Fruit fly (Drosophila melanogaster): ENCODE measurements around the gene JTBR.

JTBR gene

DNA sequence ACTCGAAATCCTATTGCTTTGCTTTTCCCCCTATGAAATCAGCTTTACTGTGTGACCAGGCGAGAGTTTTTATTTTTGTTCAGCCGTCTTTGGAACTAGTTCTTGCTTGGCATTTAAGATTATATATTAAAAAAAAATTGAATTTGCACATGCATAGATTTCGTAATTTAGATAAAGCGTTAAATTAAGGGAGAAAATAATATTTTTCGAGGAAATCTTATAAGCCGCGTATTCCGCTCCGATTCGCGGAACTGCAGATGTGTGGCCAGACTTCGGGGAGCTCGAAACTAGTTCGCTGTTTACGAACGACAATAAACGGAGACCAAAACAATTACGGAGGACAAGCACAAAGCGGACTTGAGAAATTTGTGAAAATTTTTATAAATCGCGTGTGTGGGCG lies at the start of gene JTBR, which contains the start of gene CG42676 (continued):
- no peak for TF ChIP-seq mld (GFP tag; IDR thresholded peaks at IDR 0.05; ENCODE audit: partially characterized antibody)
- TF ChIP-seq CkIIα-i1 (GFP tag; IDR thresholded peaks at IDR 0.05): no peak
- no peak for TF ChIP-seq CG32532 (GFP tag; IDR thresholded peaks at IDR 0.05)
- TF ChIP-seq CG4424 (GFP tag; optimal IDR thresholded peaks at IDR 0.05): no peak
- TF ChIP-seq pzg (GFP tag; optimal IDR thresholded peaks at IDR 0.05): peak; percentile 65
- peak; percentile 22 for TF ChIP-seq CG15696 (tag; optimal IDR thresholded peaks at IDR 0.05)
- peak; percentile 41 for TF ChIP-seq CG2120 (GFP tag; optimal IDR thresholded peaks at IDR 0.05)
- peak; percentile 35 for TF ChIP-seq CG17829 (tag; optimal IDR thresholded peaks at IDR 0.05)
- TF ChIP-seq Hey (tag; optimal IDR thresholded peaks at IDR 0.05): no peak
- TF ChIP-seq MBD-R2 (GFP tag; IDR thresholded peaks at IDR 0.05): peak; percentile 82; the same call in 1 of the 2 replicates
- TF ChIP-seq Tbp (GFP tag; optimal IDR thresholded peaks at IDR 0.05): no peak
- TF ChIP-seq Ada2b (GFP tag; IDR thresholded peaks at IDR 0.05): no peak
- peak; percentile 14 for TF ChIP-seq zen (tag; optimal IDR thresholded peaks at IDR 0.05)
- peak in 1 of 3 experiments; percentile 35 for TF ChIP-seq lola (GFP tag; optimal IDR thresholded peaks at IDR 0.05)
- peak; percentile 19 for TF ChIP-seq CG33213 (GFP tag; optimal IDR thresholded peaks at IDR 0.05)
- peak; percentile 42; the same call in 1 of the 2 replicates for TF ChIP-seq amos (GFP tag; IDR thresholded peaks at IDR 0.05; ENCODE audit: partially characterized antibody)
- peak; percentile 100 for TF ChIP-seq CG15514 (GFP tag; optimal IDR thresholded peaks at IDR 0.05)
- TF ChIP-seq Blimp-1 (GFP tag; optimal IDR thresholded peaks at IDR 0.05): no peak
- peak; percentile 31 for TF ChIP-seq Ets97D (GFP tag; optimal IDR thresholded peaks at IDR 0.05)
- no peak for TF ChIP-seq Fer3 (tag; optimal IDR thresholded peaks at IDR 0.05)
- TF ChIP-seq CG12659 (GFP tag; optimal IDR thresholded peaks at IDR 0.05): peak; percentile 50
- peak; percentile 29 for TF ChIP-seq grau (tag; optimal IDR thresholded peaks at IDR 0.05)
- TF ChIP-seq CG14710 (tag; optimal IDR thresholded peaks at IDR 0.05): peak; percentile 93
- peak; percentile 94 for TF ChIP-seq YL-1 (GFP tag; optimal IDR thresholded peaks at IDR 0.05)
- no peak for TF ChIP-seq CG16815 (GFP tag; optimal IDR thresholded peaks at IDR 0.05)
- peak; percentile 81 for TF ChIP-seq Med (GFP tag)
- no peak for TF ChIP-seq Nf-YB (GFP tag; optimal IDR thresholded peaks at IDR 0.05)
- TF ChIP-seq CG12391 (tag; optimal IDR thresholded peaks at IDR 0.05): peak; percentile 67
- TF ChIP-seq Stat92E (GFP tag; optimal IDR thresholded peaks at IDR 0.05): peak in 1 of 3 experiments; percentile 21
- TF ChIP-seq stwl (tag; optimal IDR thresholded peaks at IDR 0.05): peak; percentile 75
- no peak for TF ChIP-seq stc (GFP tag; IDR thresholded peaks at IDR 0.05)
- TF ChIP-seq klu (GFP tag; IDR thresholded peaks at IDR 0.05): no peak
- TF ChIP-seq ind (GFP tag; optimal IDR thresholded peaks at IDR 0.05): no peak
- no peak for TF ChIP-seq pros (GFP tag; optimal IDR thresholded peaks at IDR 0.05)
- no peak for TF ChIP-seq CG18619 (GFP tag; optimal IDR thresholded peaks at IDR 0.05)
- TF ChIP-seq row (GFP tag; IDR thresholded peaks at IDR 0.05): peak; percentile 87
- TF ChIP-seq Pdp1 (GFP tag; optimal IDR thresholded peaks at IDR 0.05): peak in 1 of 2 experiments; percentile 45
- TF ChIP-seq sna (GFP tag; IDR thresholded peaks at IDR 0.05; ENCODE audit: partially characterized antibody): 0 out of 2 replicates have a peak, but pooled peaks have one; percentile 33
- TF ChIP-seq Scr (GFP tag; IDR thresholded peaks at IDR 0.05; ENCODE audit: partially characterized antibody): peak; percentile 52
- peak; percentile 23 for TF ChIP-seq lilli (GFP tag; optimal IDR thresholded peaks at IDR 0.05)
- no peak for TF ChIP-seq scrt (GFP tag; optimal IDR thresholded peaks at IDR 0.05)
